Worm (Caenorhabditis elegans) whole organism, L1 larva: ENCODE results near the gene Y59H11AR.4.

Experiments
- F16B12.6 ChIP-seq: fragments of 150-350 bp; optimal IDR thresholded peaks from 2 replicates; lab custom pipeline; 2014; ENCODE audit warnings: missing biosample characterization, missing genetic modification characterization
- mab-9 ChIP-seq: fragments of 200-800 bp; sonication (Bioruptor generic); IDR thresholded peaks from 2 replicates; pipeline ENCODE4 v1.3.6; 2022; ENCODE audit warnings: missing genetic modification reagents, missing genetic modification characterization, missing compliant biosample characterization

Y59H11AR.4 gene

DNA sequence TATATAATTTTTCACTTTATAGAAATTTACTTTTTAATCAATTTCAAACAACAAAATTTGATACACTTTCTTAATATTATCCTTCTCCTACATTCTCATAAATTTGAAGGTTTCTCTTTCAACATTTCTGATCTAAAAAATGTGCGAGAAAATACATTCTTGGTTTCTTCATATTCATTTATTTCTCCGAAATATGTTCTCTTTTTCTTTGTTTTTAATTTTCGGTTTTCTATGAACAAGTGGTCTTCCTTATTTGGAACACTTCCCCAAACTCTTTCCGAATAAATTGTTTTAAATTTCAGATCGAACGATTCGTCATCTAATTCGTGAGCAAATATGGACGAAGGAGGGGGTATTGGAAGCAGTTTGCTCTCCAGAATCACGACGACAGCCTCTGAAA is 41.4 kb downstream of the Y59H11AR.4 start, which contains the start of gene npr-22:
TSS of gene npr-22 (plus strand) at position 301 of the 400 bp plus-strand sequence.
- TF ChIP-seq F16B12.6 = no peak
- TF ChIP-seq mab-9 = no peak
